Fruit fly (Drosophila melanogaster) whole organism, prepupa: ENCODE data around the gene Or71a.

Source experiments
- CG10669 ChIP-seq: fragments of 200-800 bp; sonication (Bioruptor generic); optimal IDR thresholded peaks from 3 replicates; lab custom pipeline; 2018; ENCODE audit warnings: missing biosample characterization, mild to moderate bottlenecking, missing genetic modification characterization, moderate library complexity
- CG11294 ChIP-seq: fragments of 200-800 bp; sonication (Bioruptor generic); IDR thresholded peaks from 2 replicates; pipeline ENCODE4 v1.3.6; 2022; ENCODE audit warnings: missing biosample characterization, missing genetic modification characterization
- CG15336 ChIP-seq: fragments of 200-800 bp; sonication (Bioruptor generic); IDR thresholded peaks from 2 replicates; pipeline ENCODE4 v1.3.6; 2022; ENCODE audit warnings: missing biosample characterization, missing genetic modification characterization
- CG1621 ChIP-seq: fragments of 200-800 bp; sonication (Bioruptor generic); optimal IDR thresholded peaks from 3 replicates; lab custom pipeline; 2018; ENCODE audit warnings: missing biosample characterization, mild to moderate bottlenecking, missing genetic modification characterization
- CG16779 ChIP-seq: fragments of 200-800 bp; sonication (Bioruptor generic); optimal IDR thresholded peaks from 3 replicates; lab custom pipeline; 2017; ENCODE audit warnings: missing biosample characterization, mild to moderate bottlenecking, missing genetic modification characterization
- CG3032 ChIP-seq: fragments of 200-800 bp; optimal IDR thresholded peaks from 2 replicates; lab custom pipeline; 2019; ENCODE audit warnings: missing biosample characterization, mild to moderate bottlenecking, missing genetic modification characterization, moderate library complexity
- CG31627 ChIP-seq: fragments of 200-800 bp; sonication (Bioruptor generic); optimal IDR thresholded peaks from 3 replicates; lab custom pipeline; 2016; ENCODE audit warnings: missing biosample characterization, missing genetic modification characterization
- CG32006 ChIP-seq: fragments of 200-800 bp; sonication (Bioruptor generic); optimal IDR thresholded peaks from 3 replicates; lab custom pipeline; 2017; ENCODE audit warnings: missing biosample characterization, mild to moderate bottlenecking, missing genetic modification characterization
- CG34406 ChIP-seq: fragments of 200-800 bp; sonication (Bioruptor generic); optimal IDR thresholded peaks from 3 replicates; lab custom pipeline; 2016; ENCODE audit warnings: missing biosample characterization, missing genetic modification characterization
- CG3919 ChIP-seq: fragments of 200-800 bp; sonication (Bioruptor generic); optimal IDR thresholded peaks from 3 replicates; lab custom pipeline; 2016; ENCODE audit warnings: missing biosample characterization, missing genetic modification characterization
- CG4318 ChIP-seq: fragments of 200-800 bp; sonication (Bioruptor generic); optimal IDR thresholded peaks from 3 replicates; lab custom pipeline; 2017; ENCODE audit warnings: missing biosample characterization, mild to moderate bottlenecking, missing genetic modification characterization
- CG6163 ChIP-seq: fragments of 200-800 bp; sonication (Bioruptor generic); IDR thresholded peaks from 3 replicates; pipeline ENCODE4 v1.3.6; 2022; ENCODE audit warnings: missing biosample characterization, missing genetic modification characterization
- CG6276 ChIP-seq: fragments of 200-800 bp; sonication (Bioruptor generic); optimal IDR thresholded peaks from 2 replicates; lab custom pipeline; 2017; ENCODE audit warnings: missing biosample characterization, mild to moderate bottlenecking, missing genetic modification characterization
- CG6792 ChIP-seq: fragments of 200-800 bp; sonication (Bioruptor generic); optimal IDR thresholded peaks from 3 replicates; lab custom pipeline; 2016; ENCODE audit warnings: missing biosample characterization, missing genetic modification characterization
- CG6808 ChIP-seq: fragments of 200-800 bp; sonication (Bioruptor generic); optimal IDR thresholded peaks from 3 replicates; lab custom pipeline; 2017; ENCODE audit warnings: missing biosample characterization, missing genetic modification characterization, mild to moderate bottlenecking, moderate library complexity, missing genetic modification reagents
- CG6854 ChIP-seq: fragments of 200-800 bp; sonication (Bioruptor generic); optimal IDR thresholded peaks from 2 replicates; lab custom pipeline; 2017; ENCODE audit warnings: missing biosample characterization, mild to moderate bottlenecking, missing genetic modification characterization
- CG7368 ChIP-seq: fragments of 200-800 bp; sonication (Bioruptor generic); optimal IDR thresholded peaks from 3 replicates; lab custom pipeline; 2016; ENCODE audit warnings: missing biosample characterization, missing genetic modification characterization
- CG8632 ChIP-seq: fragments of 200-800 bp; sonication (Bioruptor generic); optimal IDR thresholded peaks from 3 replicates; lab custom pipeline; 2016; ENCODE audit warnings: missing biosample characterization, missing genetic modification characterization
- CG9139 ChIP-seq: fragments of 200-800 bp; sonication (Bioruptor generic); optimal IDR thresholded peaks from 3 replicates; lab custom pipeline; 2017; ENCODE audit warnings: missing biosample characterization, mild to moderate bottlenecking, missing genetic modification characterization
- Eip75B ChIP-seq: fragments of 200-800 bp; sonication (Bioruptor generic); optimal IDR thresholded peaks from 3 replicates; lab custom pipeline; 2016; ENCODE audit warnings: missing biosample characterization, missing genetic modification characterization
- Eip78C ChIP-seq: fragments of 200-800 bp; sonication (Bioruptor generic); peaks from one replicate; lab custom pipeline; 2016; ENCODE audit warnings: missing biosample characterization, missing genetic modification characterization
- Eip93F ChIP-seq: fragments of 200-800 bp; sonication (Bioruptor generic); optimal IDR thresholded peaks from 2 replicates; lab custom pipeline; 2016; ENCODE audit warnings: missing biosample characterization, mild to moderate bottlenecking, missing genetic modification characterization
- Ets21C ChIP-seq: fragments of 200-800 bp; sonication (Bioruptor generic); optimal IDR thresholded peaks from 3 replicates; lab custom pipeline; 2016; ENCODE audit warnings: missing biosample characterization, missing genetic modification characterization
- Ets96B ChIP-seq: fragments of 200-800 bp; optimal IDR thresholded peaks from 2 replicates; lab custom pipeline; 2019; ENCODE audit warnings: missing biosample characterization, mild to moderate bottlenecking, missing genetic modification characterization, moderate library complexity
- Gug ChIP-seq: fragments of 200-800 bp; sonication (Bioruptor generic); IDR thresholded peaks from 2 replicates; pipeline ENCODE4 v1.3.6; 2022; ENCODE audit warnings: missing biosample characterization, missing genetic modification characterization
- Hr39 ChIP-seq: fragments of 200-800 bp; sonication (Bioruptor generic); optimal IDR thresholded peaks from 2 replicates; lab custom pipeline; 2016; ENCODE audit warnings: missing biosample characterization, missing genetic modification characterization
- Hr4 ChIP-seq: fragments of 200-800 bp; sonication (Bioruptor generic); optimal IDR thresholded peaks from 3 replicates; lab custom pipeline; 2016; ENCODE audit warnings: missing biosample characterization, missing genetic modification characterization
- Lpt ChIP-seq: fragments of 200-800 bp; sonication (Bioruptor generic); optimal IDR thresholded peaks from 3 replicates; lab custom pipeline; 2016; ENCODE audit warnings: missing biosample characterization, missing genetic modification characterization
- Met ChIP-seq: fragments of 200-800 bp; sonication (Bioruptor generic); optimal IDR thresholded peaks from 3 replicates; lab custom pipeline; 2016; ENCODE audit warnings: missing biosample characterization, missing genetic modification characterization
- OdsH ChIP-seq: fragments of 200-800 bp; sonication (Bioruptor generic); optimal IDR thresholded peaks from 3 replicates; lab custom pipeline; 2016; ENCODE audit warnings: missing biosample characterization, missing genetic modification characterization
- Smox ChIP-seq: fragments of 200-800 bp; sonication (Bioruptor generic); optimal IDR thresholded peaks from 3 replicates; lab custom pipeline; 2016; ENCODE audit warnings: missing biosample characterization, missing genetic modification characterization
- Sox102F ChIP-seq: fragments of 200-800 bp; sonication (Bioruptor generic); optimal IDR thresholded peaks from 2 replicates; lab custom pipeline; 2016; ENCODE audit warnings: missing biosample characterization, mild to moderate bottlenecking, missing genetic modification characterization
- Sox15 ChIP-seq: fragments of 200-800 bp; sonication (Bioruptor generic); optimal IDR thresholded peaks from 3 replicates; lab custom pipeline; 2016; ENCODE audit warnings: missing biosample characterization, missing genetic modification characterization
- achi ChIP-seq: fragments of 200-800 bp; sonication (Bioruptor generic); optimal IDR thresholded peaks from 3 replicates; lab custom pipeline; 2016; ENCODE audit warnings: missing biosample characterization, missing genetic modification characterization
- acj6 ChIP-seq: fragments of 200-800 bp; sonication (Bioruptor generic); optimal IDR thresholded peaks from 3 replicates; lab custom pipeline; 2016; ENCODE audit warnings: missing biosample characterization, missing genetic modification characterization
- dac ChIP-seq: fragments of 200-800 bp; sonication (Bioruptor generic); optimal IDR thresholded peaks from 2 replicates; lab custom pipeline; 2017; ENCODE audit warnings: missing biosample characterization, mild to moderate bottlenecking, missing genetic modification characterization
- dsx ChIP-seq: fragments of 200-800 bp; optimal IDR thresholded peaks from 3 replicates; lab custom pipeline; 2019; ENCODE audit warnings: missing biosample characterization, mild to moderate bottlenecking, missing genetic modification characterization, moderate library complexity; ENCODE audit not compliant: poor library complexity, severe bottlenecking
- eg ChIP-seq: fragments of 200-800 bp; sonication (Bioruptor generic); IDR thresholded peaks from 3 replicates; pipeline ENCODE4 v1.3.6; 2022; ENCODE audit warnings: missing biosample characterization, missing genetic modification characterization
- esn ChIP-seq: fragments of 200-800 bp; sonication (Bioruptor generic); optimal IDR thresholded peaks from 2 replicates; lab custom pipeline; 2016; ENCODE audit warnings: missing biosample characterization, mild to moderate bottlenecking, missing genetic modification characterization, moderate library complexity
- fd59A ChIP-seq: fragments of 200-800 bp; sonication (Bioruptor generic); optimal IDR thresholded peaks from 2 replicates; lab custom pipeline; 2017; ENCODE audit warnings: missing biosample characterization, mild to moderate bottlenecking, missing genetic modification characterization, missing genetic modification reagents
- fd85E ChIP-seq: fragments of 200-800 bp; sonication (Bioruptor generic); optimal IDR thresholded peaks from 3 replicates; lab custom pipeline; 2016; ENCODE audit warnings: missing biosample characterization, missing genetic modification characterization
- fkh ChIP-seq: fragments of 200-800 bp; sonication (Bioruptor generic); optimal IDR thresholded peaks from 3 replicates; lab custom pipeline; 2017; ENCODE audit warnings: missing biosample characterization, mild to moderate bottlenecking, missing genetic modification characterization, moderate library complexity
- lz ChIP-seq: fragments of 200-800 bp; sonication (Bioruptor generic); optimal IDR thresholded peaks from 3 replicates; lab custom pipeline; 2016; ENCODE audit warnings: missing biosample characterization, missing genetic modification characterization
- net ChIP-seq: fragments of 200-800 bp; sonication (Bioruptor generic); optimal IDR thresholded peaks from 3 replicates; lab custom pipeline; 2016; ENCODE audit warnings: missing biosample characterization, missing genetic modification characterization
- salr ChIP-seq, 2 experiments: fragments of 200-800 bp; sonication (Bioruptor generic); optimal IDR thresholded peaks; 3 replicates each; lab custom pipeline; 2016 to 2018; ENCODE audit warnings: missing biosample characterization in 2 of 2, missing genetic modification characterization in 2 of 2, mild to moderate bottlenecking in 1 of 2
- svp ChIP-seq: fragments of 200-800 bp; sonication (Bioruptor generic); peaks from one replicate; lab custom pipeline; 2016; ENCODE audit warnings: missing biosample characterization, missing genetic modification characterization
- topi ChIP-seq: fragments of 200-800 bp; sonication (Bioruptor generic); optimal IDR thresholded peaks from 3 replicates; lab custom pipeline; 2016; ENCODE audit warnings: missing biosample characterization, missing genetic modification characterization

Or71a gene

dm6 chr3L:15094589-15095288 lies 16.5 kb upstream of the Or71a start, which contains the start of the genes sstn, Plp and GlyRS (continued):
- TF ChIP-seq CG3919 = peak; percentile 18
- peak; percentile 0 for TF ChIP-seq CG16779 (tag; lab: Kevin White, UChicago)
- no peak for TF ChIP-seq eg (GFP tag; lab: Robert Waterston, UW)
- peak; percentile 33 for TF ChIP-seq CG3032
- no peak for TF ChIP-seq CG9139
- peak; percentile 28 for TF ChIP-seq CG8632 (GFP tag; lab: Kevin White, UChicago)
- TF ChIP-seq Eip78C (GFP tag; lab: Kevin White, UChicago) = peak; percentile 57
- no peak for TF ChIP-seq CG4318
- no peak for TF ChIP-seq CG6163 (GFP tag; lab: Robert Waterston, UW)
- no peak for TF ChIP-seq Smox (GFP tag; lab: Kevin White, UChicago)
- 0 out of 2 replicates have a peak, but pooled peaks have one; percentile 23 for TF ChIP-seq CG15336 (GFP tag; lab: Robert Waterston, UW)
- TF ChIP-seq CG11294 = no peak
- peak; percentile 20 for TF ChIP-seq esn
- no peak for TF ChIP-seq Sox15 (GFP tag; lab: Kevin White, UChicago)
- TF ChIP-seq CG6808 = no peak
- peak; percentile 26 for TF ChIP-seq CG34406 (GFP tag; lab: Kevin White, UChicago)

dm6 chr3L:15093929-15094588 lies 15.8 kb upstream of the Or71a start:
- TF ChIP-seq CG34406 (GFP tag; lab: Kevin White, UChicago) (peak; percentile 15), CG6276 (GFP tag; lab: Kevin White, UChicago) (no peak), CG31627 (peak; percentile 40), topi (GFP tag; lab: Kevin White, UChicago) (peak; percentile 44), CG1621 (no peak), Lpt (GFP tag; lab: Kevin White, UChicago) (no peak), CG4318 (no peak), net (GFP tag; lab: Kevin White, UChicago) (no peak), CG10669 (GFP tag; lab: Kevin White, UChicago) (no peak), Eip78C (GFP tag; lab: Kevin White, UChicago) (peak; percentile 73), CG6808 (peak; percentile 32), CG3032 (no peak), OdsH (peak; percentile 14), Sox15 (GFP tag; lab: Kevin White, UChicago) (no peak), CG6854 (GFP tag; lab: Kevin White, UChicago) (no peak), esn (peak; percentile 37), Eip75B (GFP tag; lab: Kevin White, UChicago) (peak; percentile 15), Ets96B (tag; lab: Kevin White, UChicago) (no peak), Met (GFP tag; lab: Kevin White, UChicago) (peak; percentile 4), fkh (GFP tag; lab: Kevin White, UChicago) (peak; percentile 66), fd85E (GFP tag; lab: Kevin White, UChicago) (no peak), Eip93F (GFP tag; lab: Kevin White, UChicago) (no peak), CG6792 (peak; percentile 12), CG32006 (GFP tag; lab: Kevin White, UChicago) (no peak), svp (GFP tag; lab: Kevin White, UChicago) (peak; percentile 85), Smox (GFP tag; lab: Kevin White, UChicago) (no peak), fd59A (no peak), dac (no peak), Hr4 (GFP tag; lab: Kevin White, UChicago) (peak; percentile 19), acj6 (GFP tag; lab: Kevin White, UChicago) (no peak), Sox102F (GFP tag; lab: Kevin White, UChicago) (peak; percentile 32), eg (GFP tag; lab: Robert Waterston, UW) (peak; percentile 48; the same call in 1 of the 3 replicates), lz (GFP tag; lab: Kevin White, UChicago) (peak; percentile 2), achi (no peak), CG7368 (GFP tag; lab: Kevin White, UChicago) (no peak), Gug (GFP tag; lab: Robert Waterston, UW) (no peak), CG15336 (GFP tag; lab: Robert Waterston, UW) (peak; percentile 44; the same call in 1 of the 2 replicates), Ets21C (GFP tag; lab: Kevin White, UChicago) (peak; percentile 3), salr (GFP tag; optimal IDR thresholded peaks at IDR 0.05; lab: Kevin White, UChicago) (no peak), Hr39 (peak; percentile 20), CG6163 (GFP tag; lab: Robert Waterston, UW) (no peak), dsx (no peak)
